Worm (Caenorhabditis elegans) whole organism, late embryonic: ENCODE results near the gene F58D2.3.

Experiments
- ceh-18 ChIP-seq: sonication (generic microtip); optimal IDR thresholded peaks from 2 replicates; lab custom pipeline; 2016; ENCODE audit warnings: missing genetic modification characterization, missing compliant biosample characterization
- fkh-10 ChIP-seq: fragments of 150-350 bp; optimal IDR thresholded peaks from 2 replicates; lab custom pipeline; 2014; ENCODE audit warnings: missing biosample characterization, missing genetic modification reagents, missing genetic modification characterization
- fkh-6 ChIP-seq: sonication (generic microtip); optimal IDR thresholded peaks from 2 replicates; lab custom pipeline; 2016; ENCODE audit warnings: missing genetic modification characterization, missing compliant biosample characterization
- lin-11 ChIP-seq: fragments of 200-800 bp; sonication (Bioruptor generic); optimal IDR thresholded peaks from 2 replicates; lab custom pipeline; 2018; ENCODE audit warnings: mild to moderate bottlenecking, missing genetic modification characterization, missing compliant biosample characterization
- pag-3 ChIP-seq: sonication (generic microtip); optimal IDR thresholded peaks from 2 replicates; lab custom pipeline; 2016; ENCODE audit warnings: missing compliant biosample characterization, missing genetic modification characterization, borderline replicate concordance
- pha-2 ChIP-seq: sonication (generic microtip); optimal IDR thresholded peaks from 2 replicates; lab custom pipeline; 2017; ENCODE audit warnings: mild to moderate bottlenecking, missing genetic modification characterization, missing compliant biosample characterization
- pha-4 ChIP-seq: fragments of 150-350 bp; optimal IDR thresholded peaks from 2 replicates; lab custom pipeline; 2018; ENCODE audit warnings: missing biosample characterization, missing genetic modification reagents, missing genetic modification characterization
- pqm-1 ChIP-seq: sonication (generic microtip); optimal IDR thresholded peaks from 2 replicates; lab custom pipeline; 2016; ENCODE audit warnings: missing genetic modification characterization, missing compliant biosample characterization

ce11 chrIV:13149276-13149675 lies 31.3 kb downstream of the F58D2.3 start, which contains the start of gene nlp-79:
- no peak for TF ChIP-seq ceh-18
- TF ChIP-seq fkh-10 (GFP tag; lab: Kevin White, UChicago), result no peak
- no peak for TF ChIP-seq pha-4 (tag; lab: Kevin White, UChicago)
- no peak for TF ChIP-seq pag-3
- TF ChIP-seq pha-2 (tag; lab: Kevin White, UChicago), result no peak
- TF ChIP-seq fkh-6, result no peak
- no peak for TF ChIP-seq lin-11
- TF ChIP-seq pqm-1, result no peak
